Worm (Caenorhabditis elegans) whole organism, L4 larva: ENCODE results near the gene acs-4.

Source experiments
- ceh-20 ChIP-seq: fragments of 200-800 bp; sonication (Bioruptor generic); IDR thresholded peaks from 2 replicates; pipeline ENCODE4 v1.3.6; 2022; ENCODE audit warnings: missing genetic modification reagents, missing genetic modification characterization, missing compliant biosample characterization
- ceh-82 ChIP-seq: sonication (generic microtip); optimal IDR thresholded peaks from 2 replicates; lab custom pipeline; 2017; ENCODE audit warnings: missing biosample characterization, missing genetic modification characterization
- daf-16 ChIP-seq, 3 experiments: sonication (generic microtip); optimal IDR thresholded peaks; 2 replicates each; lab custom pipeline; 2016 to 2017; ENCODE audit warnings: missing genetic modification characterization in 3 of 3, missing genetic modification reagents in 3 of 3, mild to moderate bottlenecking in 2 of 3, missing compliant biosample characterization in 2 of 3, missing biosample characterization in 1 of 3, moderate library complexity in 1 of 3
- nhr-237 ChIP-seq: sonication (generic microtip); optimal IDR thresholded peaks from 2 replicates; lab custom pipeline; 2017; ENCODE audit warnings: missing biosample characterization, missing genetic modification characterization
- unc-39 ChIP-seq: sonication (generic microtip); optimal IDR thresholded peaks from 2 replicates; lab custom pipeline; 2017; ENCODE audit warnings: missing biosample characterization, missing genetic modification characterization
- zip-11 ChIP-seq: fragments of 200-800 bp; sonication (Bioruptor generic); IDR thresholded peaks from 2 replicates; pipeline ENCODE4 v1.3.6; 2022; ENCODE audit warnings: missing genetic modification characterization, missing compliant biosample characterization

DNA sequence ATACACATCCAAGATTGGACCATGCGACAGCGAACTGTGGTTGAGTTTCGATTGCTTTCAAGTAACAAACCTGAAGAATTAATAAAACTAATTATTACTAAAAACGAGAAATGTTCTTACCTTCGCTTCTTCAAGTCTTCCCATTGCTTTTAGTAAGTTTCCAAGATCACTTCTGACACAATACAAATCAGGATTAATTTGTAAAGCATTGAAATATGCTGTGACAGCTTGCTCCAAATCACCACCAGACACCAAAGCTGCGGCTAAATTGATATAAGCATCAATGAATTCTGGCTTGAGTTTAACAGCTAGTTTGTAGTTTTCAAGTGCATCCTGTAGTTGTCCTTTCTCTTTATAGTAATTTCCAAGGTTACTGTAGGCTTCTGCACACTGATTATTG, 17.5 kb upstream of the acs-4 start:
- TF ChIP-seq zip-11 (GFP tag; lab: Robert Waterston, UW): no peak
- TF ChIP-seq daf-16 (GFP tag; optimal IDR thresholded peaks at IDR 0.05; lab: Kevin White, UChicago): no peak
- no peak for TF ChIP-seq daf-16 (tag; optimal IDR thresholded peaks at IDR 0.05; lab: Kevin White, UChicago)
- TF ChIP-seq unc-39 (tag; lab: Kevin White, UChicago): no peak
- TF ChIP-seq nhr-237 (tag; lab: Kevin White, UChicago): no peak
- no peak for TF ChIP-seq ceh-20 (GFP tag; lab: Robert Waterston, UW)
- TF ChIP-seq ceh-82 (tag; lab: Kevin White, UChicago): no peak
